Worm (Caenorhabditis elegans): ENCODE measurements around the gene srv-5.

Gene srv-5

ce11 chrX:4283989-4284388 is 31.8 kb downstream of the srv-5 start, which contains the start of gene ets-10 (continued):
- no peak for TF ChIP-seq gei-8 (GFP tag; optimal IDR thresholded peaks at IDR 0.05)

DNA sequence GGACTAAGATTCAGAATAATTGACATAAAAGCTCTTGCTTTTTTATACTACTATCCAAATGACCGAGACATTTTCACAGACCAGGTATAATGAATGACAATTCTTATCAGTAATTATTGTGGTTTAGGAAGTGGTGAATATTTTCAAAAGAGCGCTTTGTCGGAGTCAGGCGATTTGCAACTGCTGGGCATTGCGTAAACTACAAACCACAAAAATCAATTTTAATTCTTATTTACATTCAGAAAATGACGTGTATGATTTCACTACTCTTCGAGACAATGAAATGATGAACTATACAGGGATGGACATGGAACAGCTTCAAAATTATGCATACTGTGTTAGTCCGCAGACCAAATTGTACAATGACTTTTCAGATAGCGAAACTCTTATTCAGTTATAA is 32.3 kb downstream of the srv-5 start:
- TF ChIP-seq zag-1 (tag; optimal IDR thresholded peaks at IDR 0.05) (no peak), ceh-28 (tag; optimal IDR thresholded peaks at IDR 0.05) (no peak), daf-16 (GFP tag; optimal IDR thresholded peaks at IDR 0.05) (no peak), daf-16 (tag; optimal IDR thresholded peaks at IDR 0.05) (peak; percentile 76), nhr-77 (tag; optimal IDR thresholded peaks at IDR 0.05) (peak; percentile 16), dmd-6 (GFP tag; IDR thresholded peaks at IDR 0.05) (peak; percentile 56), hlh-11 (tag; optimal IDR thresholded peaks at IDR 0.05) (peak; percentile 47), pqm-1 (tag; optimal IDR thresholded peaks at IDR 0.05) (peak; percentile 12), nhr-28 (tag; optimal IDR thresholded peaks at IDR 0.05) (peak; percentile 84), lin-1 (GFP tag; IDR thresholded peaks at IDR 0.05) (peak; percentile 27; the same call in 1 of the 2 replicates), fkh-10 (GFP tag; optimal IDR thresholded peaks at IDR 0.05) (no peak), zip-11 (GFP tag; IDR thresholded peaks at IDR 0.05) (no peak), madf-5 (GFP tag; IDR thresholded peaks at IDR 0.05) (no peak)

DNA sequence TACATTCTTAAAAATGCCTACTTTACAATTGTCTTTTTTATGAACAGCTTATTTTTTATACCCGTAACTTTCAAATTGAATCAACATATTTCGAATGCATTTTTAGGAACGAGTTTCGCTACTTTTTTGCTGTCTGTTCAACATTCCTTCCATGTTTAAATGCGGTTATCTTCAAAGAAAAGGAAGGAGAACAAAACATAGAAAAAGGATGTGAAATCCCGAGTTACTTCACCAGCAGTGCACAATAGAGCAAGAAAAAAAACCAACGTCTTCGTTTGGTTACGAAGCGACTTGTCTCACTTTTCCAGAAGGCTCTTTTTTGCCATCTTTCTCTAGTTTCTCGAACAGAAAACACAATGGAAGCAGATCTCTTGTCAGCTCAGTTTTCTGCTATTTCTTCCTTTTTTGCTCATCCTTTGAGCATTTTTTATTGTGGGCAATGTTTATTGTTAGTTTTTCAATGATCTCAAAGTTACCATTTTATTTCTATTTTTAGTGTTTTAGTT is 33.6 kb downstream of the srv-5 start, which contains the start of gene cka-2:
Gene cka-2 (plus strand): TSS at position 456 of the 506 bp plus-strand sequence.
- TF ChIP-seq fkh-10 (GFP tag; optimal IDR thresholded peaks at IDR 0.05) (peak; percentile 83), arid-1 (GFP tag; conservative IDR thresholded peaks at IDR 0.05) (no peak), hlh-30 (tag; optimal IDR thresholded peaks at IDR 0.05; ENCODE audit: insufficient read depth) (peak; percentile 14), zfp-3 (GFP tag; conservative IDR thresholded peaks at IDR 0.05) (no peak), nhr-111 (GFP tag; optimal IDR thresholded peaks at IDR 0.05) (no peak), aha-1 (tag) (no peak), unc-39 (tag; optimal IDR thresholded peaks at IDR 0.05) (no peak), F44E2.7 (GFP tag; IDR thresholded peaks at IDR 0.05) (no peak), ces-1 (GFP tag; optimal IDR thresholded peaks at IDR 0.05) (peak; percentile 67), zip-11 (GFP tag; IDR thresholded peaks at IDR 0.05) (no peak), egl-43 (GFP tag; IDR thresholded peaks at IDR 0.05) (no peak), lsy-2 (tag; optimal IDR thresholded peaks at IDR 0.05) (peak in 1 of 2 experiments; percentile 19), nhr-48 (tag; optimal IDR thresholded peaks at IDR 0.05) (no peak), pha-4 (GFP tag; IDR thresholded peaks at IDR 0.05) (no peak), pha-4 (tag; optimal IDR thresholded peaks at IDR 0.05) (no peak), ctbp-1 (GFP tag; IDR thresholded peaks at IDR 0.05) (0 out of 2 replicates have a peak, but pooled peaks have one; percentile 46)

ce11 chrX:4289805-4290204 is 37.7 kb downstream of the srv-5 start:
- peak; percentile 74 for TF ChIP-seq aha-1 (tag)
- TF ChIP-seq sdz-12 (GFP tag; optimal IDR thresholded peaks at IDR 0.05) = no peak
- peak in 1 of 2 experiments; percentile 57 for TF ChIP-seq unc-62 (GFP tag; optimal IDR thresholded peaks at IDR 0.05 in 1 of 2)
- TF ChIP-seq unc-62 (tag; optimal IDR thresholded peaks at IDR 0.05) = no peak
- no peak for TF ChIP-seq nhr-28 (tag; optimal IDR thresholded peaks at IDR 0.05)
- TF ChIP-seq zag-1 (tag; optimal IDR thresholded peaks at IDR 0.05) = no peak
- no peak for TF ChIP-seq lin-1 (GFP tag; IDR thresholded peaks at IDR 0.05)
- TF ChIP-seq cey-2 (tag; optimal IDR thresholded peaks at IDR 0.05; ENCODE audit: borderline replicate concordance, insufficient read depth) = no peak
- TF ChIP-seq zfp-2 (tag; optimal IDR thresholded peaks at IDR 0.05) = no peak
- TF ChIP-seq egl-43 (GFP tag; IDR thresholded peaks at IDR 0.05) = no peak
- TF ChIP-seq mxl-2 (GFP tag; conservative IDR thresholded peaks at IDR 0.05) = no peak

ce11 chrX:4294957-4295356 is 42.8 kb downstream of the srv-5 start:
- TF ChIP-seq egl-27 (tag; optimal IDR thresholded peaks at IDR 0.05) (no peak), mep-1 (tag; optimal IDR thresholded peaks at IDR 0.05) (peak; percentile 32), mdl-1 (tag; optimal IDR thresholded peaks at IDR 0.05) (no peak), fkh-10 (GFP tag; optimal IDR thresholded peaks at IDR 0.05) (peak; percentile 27), dmd-9 (GFP tag; IDR thresholded peaks at IDR 0.05) (no peak), hlh-11 (tag; optimal IDR thresholded peaks at IDR 0.05) (peak; percentile 41), dmd-6 (GFP tag; IDR thresholded peaks at IDR 0.05) (peak; percentile 9; the same call in 1 of the 2 replicates), arid-1 (GFP tag; conservative IDR thresholded peaks at IDR 0.05) (no peak), zfp-3 (GFP tag; conservative IDR thresholded peaks at IDR 0.05) (no peak), nhr-6 (tag; optimal IDR thresholded peaks at IDR 0.05) (no peak), lin-13 (GFP tag; optimal IDR thresholded peaks at IDR 0.05) (no peak), aly-2 (tag; optimal IDR thresholded peaks at IDR 0.05) (no peak), nhr-28 (tag; optimal IDR thresholded peaks at IDR 0.05) (peak; percentile 28), nhr-102 (tag; optimal IDR thresholded peaks at IDR 0.05) (no peak), daf-16 (GFP tag; optimal IDR thresholded peaks at IDR 0.05) (no peak), daf-16 (tag; optimal IDR thresholded peaks at IDR 0.05) (peak; percentile 48)

All from whole organism, L4 larva.